Worm (Caenorhabditis elegans) whole organism, early embryonic: ENCODE results near the gene rfip-1.

ENCODE experiments used
- F13C5.2 ChIP-seq: sonication (generic microtip); optimal IDR thresholded peaks from 2 replicates; lab custom pipeline; 2017; ENCODE audit warnings: mild to moderate bottlenecking, missing genetic modification characterization, inconsistent platforms, missing compliant biosample characterization
- ama-1 ChIP-seq: fragments of 150-350 bp; optimal IDR thresholded peaks from 2 replicates; lab custom pipeline; 2014
- ceh-13 ChIP-seq: fragments of 200-800 bp; sonication (Bioruptor generic); optimal IDR thresholded peaks from 2 replicates; lab custom pipeline; 2018; ENCODE audit warnings: mild to moderate bottlenecking, missing genetic modification characterization, missing compliant biosample characterization
- flt-1 ChIP-seq: fragments of 200-800 bp; sonication (Bioruptor generic); IDR thresholded peaks from 2 replicates; pipeline ENCODE4 v1.3.6; 2022; ENCODE audit warnings: missing genetic modification characterization, missing compliant biosample characterization
- hmbx-1 ChIP-seq: sonication (generic microtip); optimal IDR thresholded peaks from 2 replicates; lab custom pipeline; 2016; ENCODE audit warnings: mild to moderate bottlenecking, missing genetic modification characterization, missing compliant biosample characterization
- hnd-1 ChIP-seq: sonication (generic microtip); optimal IDR thresholded peaks from 2 replicates; lab custom pipeline; 2016; ENCODE audit warnings: missing genetic modification characterization, missing compliant biosample characterization
- scrt-1 ChIP-seq: fragments of 200-800 bp; sonication (Bioruptor generic); IDR thresholded peaks from 2 replicates; pipeline ENCODE4 v1.3.6; 2022; ENCODE audit warnings: missing genetic modification characterization, missing compliant biosample characterization
- sea-1 ChIP-seq: fragments of 200-800 bp; sonication (Bioruptor generic); conservative IDR thresholded peaks from 2 replicates; pipeline ENCODE4 v1.3.6; 2022; ENCODE audit warnings: missing genetic modification characterization, missing compliant biosample characterization

ce11 chrII:5854122-5854521 lies 30.2 kb upstream of the rfip-1 start, which contains the start of gene H41C03.1:
- TF ChIP-seq ama-1 (lab: Kevin White, UChicago), result no peak
- no peak for TF ChIP-seq flt-1 (GFP tag; lab: Robert Waterston, UW)
- TF ChIP-seq F13C5.2 (tag; lab: Kevin White, UChicago), result no peak
- TF ChIP-seq hnd-1 (tag; lab: Kevin White, UChicago), result no peak
- TF ChIP-seq scrt-1 (GFP tag; lab: Robert Waterston, UW), result no peak
- no peak for TF ChIP-seq hmbx-1 (tag; lab: Kevin White, UChicago)
- no peak for TF ChIP-seq sea-1 (GFP tag; lab: Robert Waterston, UW)
- TF ChIP-seq ceh-13 (GFP tag; lab: Kevin White, UChicago), result no peak
